Worm (Caenorhabditis elegans): ENCODE data around the gene ccdc-55.

DNA sequence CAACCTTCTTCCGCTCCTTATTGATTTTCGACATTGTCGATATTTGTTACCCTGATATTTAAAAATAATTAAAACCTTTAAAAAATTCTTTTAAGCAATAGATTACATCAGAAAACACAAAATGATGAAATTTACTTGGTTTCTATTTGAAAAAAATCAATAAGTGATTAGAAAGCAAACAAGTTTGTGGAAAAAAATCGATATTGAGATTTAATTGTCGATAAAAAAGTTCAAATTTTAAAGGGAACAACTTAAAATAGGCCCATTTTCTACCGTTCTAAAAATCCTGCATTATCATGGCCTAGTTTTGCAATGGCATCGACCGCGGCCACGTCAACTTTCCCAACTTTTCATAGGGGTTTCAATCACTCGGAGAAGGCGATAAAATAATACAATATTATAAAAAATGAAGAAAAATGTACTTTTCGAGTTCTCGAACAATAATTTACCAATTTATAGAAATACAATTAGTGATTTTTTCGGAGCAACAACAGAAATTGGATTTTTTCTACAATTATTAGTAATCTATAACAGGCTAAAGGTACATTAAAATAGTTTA lies 18.3 kb upstream of the ccdc-55 start, which contains the start of gene lars-1:
- TF ChIP-seq sea-1 (GFP tag; conservative IDR thresholded peaks at IDR 0.05) (no peak), flt-1 (GFP tag; IDR thresholded peaks at IDR 0.05) (no peak), ets-7 (tag; optimal IDR thresholded peaks at IDR 0.05) (no peak), ama-1 (optimal IDR thresholded peaks at IDR 0.05) (no peak), hnd-1 (tag; optimal IDR thresholded peaks at IDR 0.05) (no peak), tbx-11 (GFP tag; IDR thresholded peaks at IDR 0.05) (no peak), tbx-37 (GFP tag; conservative IDR thresholded peaks at IDR 0.05) (no peak)
